Worm (Caenorhabditis elegans) whole organism, young adult: ENCODE data around the gene ddx-19.

Experiments
- F49E8.2 ChIP-seq: sonication (generic microtip); optimal IDR thresholded peaks from 3 replicates; lab custom pipeline; 2017; ENCODE audit warnings: missing genetic modification characterization, mild to moderate bottlenecking, missing compliant biosample characterization, antibody characterized with exemption, moderate library complexity; ENCODE audit not compliant: insufficient read depth
- Y53F4B.3 ChIP-seq: fragments of 200-800 bp; sonication (Bioruptor generic); IDR thresholded peaks from 2 replicates; pipeline ENCODE4 v1.3.6; 2022; ENCODE audit warnings: missing genetic modification reagents, missing genetic modification characterization, missing compliant biosample characterization
- Y67H2A.10 ChIP-seq: fragments of 200-800 bp; sonication (Bioruptor generic); conservative IDR thresholded peaks from 2 replicates; pipeline ENCODE4 v1.3.6; 2022; ENCODE audit warnings: missing genetic modification reagents, missing genetic modification characterization, missing compliant biosample characterization
- Y95B8A.8 ChIP-seq: fragments of 200-800 bp; sonication (Bioruptor generic); IDR thresholded peaks from 2 replicates; pipeline ENCODE4 v1.3.6; 2022; ENCODE audit warnings: missing genetic modification reagents, missing genetic modification characterization, missing compliant biosample characterization
- ama-1 ChIP-seq, 3 experiments: fragments of 150-350 bp in 1 of 3; sonication (generic microtip) in 2 of 3; optimal IDR thresholded peaks; 2 replicates each; lab custom pipeline; 2014 to 2018; ENCODE audit warnings: missing biosample characterization in 2 of 3, missing genetic modification characterization in 2 of 3, missing genetic modification reagents in 2 of 3
- attf-5 ChIP-seq: fragments of 200-800 bp; sonication (Bioruptor generic); optimal IDR thresholded peaks from 2 replicates; lab custom pipeline; 2018; ENCODE audit warnings: mild to moderate bottlenecking, missing genetic modification characterization, missing compliant biosample characterization
- efl-1 ChIP-seq: fragments of 150-350 bp; optimal IDR thresholded peaks from 2 replicates; lab custom pipeline; 2014; ENCODE audit warnings: missing biosample characterization, missing genetic modification reagents, missing genetic modification characterization
- fkh-3 ChIP-seq: sonication (generic microtip); optimal IDR thresholded peaks from 2 replicates; lab custom pipeline; 2016; ENCODE audit warnings: mild to moderate bottlenecking, missing genetic modification characterization, missing compliant biosample characterization
- nhr-90 ChIP-seq: sonication (generic microtip); optimal IDR thresholded peaks from 2 replicates; lab custom pipeline; 2016; ENCODE audit warnings: missing genotype, mild to moderate bottlenecking, missing genetic modification characterization, missing compliant biosample characterization
- sdz-38 ChIP-seq: sonication (generic microtip); optimal IDR thresholded peaks from 2 replicates; lab custom pipeline; 2016; ENCODE audit warnings: missing genotype, missing genetic modification characterization, missing compliant biosample characterization
- snpc-1.3 ChIP-seq: sonication (generic microtip); optimal IDR thresholded peaks from 2 replicates; lab custom pipeline; 2017; ENCODE audit warnings: missing genetic modification characterization, mild to moderate bottlenecking, missing compliant biosample characterization, antibody characterized with exemption, moderate library complexity, missing genotype, missing genetic modification reagents; ENCODE audit not compliant: insufficient read depth
- snpc-4 ChIP-seq, 5 experiments: fragments of 150-350 bp in 1 of 5; sonication (generic microtip) in 4 of 5; optimal IDR thresholded peaks; 2 replicates each; lab custom pipeline; 2014 to 2018; ENCODE audit warnings: missing genetic modification characterization in 5 of 5, missing biosample characterization in 3 of 5, antibody characterized with exemption in 2 of 5, mild to moderate bottlenecking in 2 of 5, missing compliant biosample characterization in 2 of 5, missing genotype in 2 of 5, moderate library complexity in 2 of 5, missing genetic modification reagents in 1 of 5
- tbp1 ChIP-seq: fragments of 200-800 bp; sonication (Bioruptor generic); optimal IDR thresholded peaks from 2 replicates; lab custom pipeline; 2018; ENCODE audit warnings: mild to moderate bottlenecking, missing genetic modification characterization, missing compliant biosample characterization
- ztf-18 ChIP-seq: sonication (generic microtip); optimal IDR thresholded peaks from 2 replicates; lab custom pipeline; 2016; ENCODE audit warnings: missing genotype, mild to moderate bottlenecking, missing genetic modification characterization, missing compliant biosample characterization

DNA sequence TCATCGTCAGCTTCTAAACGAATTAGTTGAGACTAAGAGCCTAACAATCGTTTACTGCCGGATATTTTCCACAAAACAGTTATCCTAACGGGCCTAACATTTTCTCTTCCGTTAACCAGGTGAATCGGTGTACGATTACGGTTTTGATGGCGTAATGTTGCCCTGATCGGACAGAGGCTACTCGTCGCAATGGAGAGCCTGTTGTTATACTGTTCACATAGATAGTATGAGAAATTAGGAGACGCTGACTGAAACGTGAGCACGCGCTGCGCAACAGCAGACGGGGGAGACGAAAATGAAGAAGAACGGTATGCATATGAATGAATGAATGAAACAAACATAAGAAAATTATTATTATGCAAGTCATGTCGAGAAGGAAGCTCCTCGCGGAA, 14.7 kb downstream of the ddx-19 start:
- TF ChIP-seq sdz-38: no peak
- TF ChIP-seq nhr-90 (tag; lab: Kevin White, UChicago): no peak
- no peak for TF ChIP-seq ama-1 (optimal IDR thresholded peaks at IDR 0.05; lab: Kevin White, UChicago)
- no peak for TF ChIP-seq ama-1 (GFP tag; optimal IDR thresholded peaks at IDR 0.05; lab: Kevin White, UChicago)
- TF ChIP-seq Y95B8A.8: no peak
- no peak for TF ChIP-seq snpc-1.3 (tag; lab: Kevin White, UChicago)
- TF ChIP-seq snpc-4 (GFP tag; optimal IDR thresholded peaks at IDR 0.05; lab: Kevin White, UChicago): no peak
- TF ChIP-seq snpc-4 (tag; optimal IDR thresholded peaks at IDR 0.05; lab: Kevin White, UChicago): no peak
- TF ChIP-seq attf-5 (GFP tag; lab: Kevin White, UChicago): no peak
- no peak for TF ChIP-seq F49E8.2 (tag; lab: Kevin White, UChicago)
- TF ChIP-seq fkh-3 (tag; lab: Kevin White, UChicago): no peak
- no peak for TF ChIP-seq efl-1 (GFP tag; lab: Kevin White, UChicago)
- TF ChIP-seq ztf-18 (tag; lab: Kevin White, UChicago): no peak
- no peak for TF ChIP-seq Y53F4B.3 (GFP tag; lab: Robert Waterston, UW)
- no peak for TF ChIP-seq tbp1 (GFP tag; lab: Kevin White, UChicago)
- no peak for TF ChIP-seq Y67H2A.10 (GFP tag; lab: Robert Waterston, UW)
